Worm (Caenorhabditis elegans): ENCODE measurements around the gene Y75B7B.2.

- TF ChIP-seq dao-5 (tag; optimal IDR thresholded peaks at IDR 0.05) = no peak
- no peak for TF ChIP-seq W03F9.2 (tag; optimal IDR thresholded peaks at IDR 0.05)
Measured at ce11 chrV:1266540-1266939, 9.3 kb downstream of the Y75B7B.2 start.
